Fruit fly (Drosophila melanogaster) whole organism, embryonic: ENCODE results near the gene CG14454.
"Not testable (repeated sequence)": the region's sequence is repeated elsewhere in the genome, so short reads cannot be mapped to it uniquely, and the experiment has no call there.

Experiments
- CG1233 ChIP-seq: fragments of 200-800 bp; sonication (Bioruptor generic); optimal IDR thresholded peaks from 4 replicates; lab custom pipeline; 2018; ENCODE audit warnings: missing biosample characterization, mild to moderate bottlenecking, missing genetic modification characterization
- CG17912 ChIP-seq: fragments of 200-800 bp; sonication (Bioruptor generic); optimal IDR thresholded peaks from 2 replicates; lab custom pipeline; 2018; ENCODE audit warnings: missing biosample characterization, mild to moderate bottlenecking, missing genetic modification characterization
- CG31224 ChIP-seq: fragments of 200-800 bp; sonication (Bioruptor generic); IDR thresholded peaks from 2 replicates; pipeline ENCODE4 v1.3.6; 2022; ENCODE audit warnings: missing biosample characterization, missing genetic modification characterization
- CG4854 ChIP-seq: fragments of 200-800 bp; sonication (Bioruptor generic); optimal IDR thresholded peaks from 2 replicates; lab custom pipeline; 2016; ENCODE audit warnings: missing biosample characterization, missing genetic modification characterization, inconsistent platforms
- CG9932 ChIP-seq: fragments of 200-800 bp; sonication (Bioruptor generic); IDR thresholded peaks from 2 replicates; pipeline ENCODE4 v1.3.6; 2022; ENCODE audit warnings: missing biosample characterization, missing genetic modification characterization
- Neu2 ChIP-seq: fragments of 200-800 bp; sonication (Bioruptor generic); optimal IDR thresholded peaks from 3 replicates; lab custom pipeline; 2016; ENCODE audit warnings: missing biosample characterization, missing genetic modification characterization, borderline replicate concordance
- Spps ChIP-seq: fragments of 200-800 bp; sonication (Bioruptor generic); optimal IDR thresholded peaks from 2 replicates; lab custom pipeline; 2018; ENCODE audit warnings: missing biosample characterization, mild to moderate bottlenecking, missing genetic modification characterization
- ems ChIP-seq: fragments of 200-800 bp; sonication (Bioruptor generic); optimal IDR thresholded peaks from 3 replicates; lab custom pipeline; 2016; ENCODE audit warnings: missing biosample characterization, missing genetic modification characterization
- pum ChIP-seq: fragments of 200-800 bp; sonication (Bioruptor generic); optimal IDR thresholded peaks from 2 replicates; lab custom pipeline; 2016; ENCODE audit warnings: missing biosample characterization, missing genetic modification characterization
- sens-2 ChIP-seq: fragments of 200-800 bp; sonication (Bioruptor generic); IDR thresholded peaks from 2 replicates; pipeline ENCODE4 v1.3.6; 2022; ENCODE audit warnings: missing biosample characterization, missing genetic modification characterization
- sug ChIP-seq: fragments of 200-800 bp; optimal IDR thresholded peaks from 2 replicates; lab custom pipeline; 2019; ENCODE audit warnings: missing biosample characterization, mild to moderate bottlenecking, missing genetic modification characterization, moderate library complexity
- tup ChIP-seq: fragments of 200-800 bp; sonication (Bioruptor generic); optimal IDR thresholded peaks from 2 replicates; lab custom pipeline; 2016; ENCODE audit warnings: missing biosample characterization, mild to moderate bottlenecking, missing genetic modification characterization, moderate library complexity

- TF ChIP-seq tup (GFP tag; lab: Kevin White, UChicago); CG17912 (GFP tag; lab: Kevin White, UChicago); CG31224 (GFP tag; lab: Robert Waterston, UW); sens-2 (GFP tag; lab: Robert Waterston, UW); CG4854 (GFP tag; lab: Kevin White, UChicago); CG1233 (GFP tag; lab: Kevin White, UChicago); CG9932 (GFP tag; lab: Robert Waterston, UW); pum (GFP tag; lab: Kevin White, UChicago); sug (tag; lab: Kevin White, UChicago); ems; Spps (tag; lab: Kevin White, UChicago); Neu2: not testable (repeated sequence)
Observed at dm6 chr3L:22692428-22692827, at the start of gene CG14454.
